Worm (Caenorhabditis elegans) whole organism, L4 larva: ENCODE data around the gene C50D2.2.

ENCODE experiments used
- F10B5.3 ChIP-seq: sonication (generic microtip); optimal IDR thresholded peaks from 2 replicates; lab custom pipeline; 2016; ENCODE audit warnings: mild to moderate bottlenecking, missing genetic modification characterization, missing compliant biosample characterization
- Y5F2A.4 ChIP-seq: fragments of 200-800 bp; sonication (Bioruptor generic); optimal IDR thresholded peaks from 2 replicates; lab custom pipeline; 2018; ENCODE audit warnings: mild to moderate bottlenecking, missing genetic modification characterization, missing compliant biosample characterization
- ama-1 ChIP-seq: fragments of 150-350 bp; optimal IDR thresholded peaks from 2 replicates; lab custom pipeline; 2014; ENCODE audit warnings: inconsistent platforms, mixed read lengths
- lin-1 ChIP-seq: fragments of 200-800 bp; sonication (Bioruptor generic); IDR thresholded peaks from 2 replicates; pipeline ENCODE4 v1.3.6; 2022; ENCODE audit warnings: missing genetic modification reagents, missing genetic modification characterization, missing compliant biosample characterization
- nhr-28 ChIP-seq: fragments of 150-350 bp; optimal IDR thresholded peaks from 2 replicates; lab custom pipeline; 2014; ENCODE audit warnings: missing biosample characterization, missing genetic modification characterization
- zip-2 ChIP-seq: fragments of 150-350 bp; optimal IDR thresholded peaks from 2 replicates; lab custom pipeline; 2014; ENCODE audit warnings: missing biosample characterization, missing genetic modification characterization

DNA sequence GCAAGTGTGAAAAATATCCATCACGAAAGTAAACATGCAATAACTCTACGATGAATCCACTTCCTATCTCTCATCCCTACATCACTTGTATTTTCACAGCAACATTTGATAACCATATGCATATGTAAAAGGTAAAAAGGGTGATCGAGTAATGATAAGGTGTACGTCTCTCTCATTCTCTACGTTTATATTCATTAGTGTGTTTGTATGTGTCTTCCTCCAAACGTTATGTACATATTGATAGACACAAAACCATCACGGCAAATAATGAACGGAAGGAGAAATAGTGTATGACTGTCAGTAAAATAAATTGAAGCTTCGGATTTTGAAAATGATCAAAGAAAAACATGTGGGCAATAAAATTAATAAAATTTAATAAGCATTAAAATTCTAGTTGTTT, 13.5 kb downstream of the C50D2.2 start:
- TF ChIP-seq nhr-28 (peak; percentile 78), zip-2 (tag; lab: Kevin White, UChicago) (no peak), lin-1 (GFP tag; lab: Robert Waterston, UW) (no peak), F10B5.3 (tag; lab: Kevin White, UChicago) (no peak), ama-1 (lab: Kevin White, UChicago) (no peak), Y5F2A.4 (no peak)
